Worm (Caenorhabditis elegans): Measurements from ENCODE around the gene ncx-6.

ce11 chrIII:9694474-9694873, 19.3 kb downstream of the ncx-6 start, which contains the start of gene set-3:
- TF ChIP-seq nhr-237 (tag; optimal IDR thresholded peaks at IDR 0.05) (no peak), madf-5 (GFP tag; IDR thresholded peaks at IDR 0.05) (no peak), R02D3.7 (tag; optimal IDR thresholded peaks at IDR 0.05) (no peak), set-16 (GFP tag; IDR thresholded peaks at IDR 0.05) (no peak), F49E8.2 (tag; optimal IDR thresholded peaks at IDR 0.05; ENCODE audit: borderline replicate concordance) (no peak), ZK337.2 (GFP tag; IDR thresholded peaks at IDR 0.05) (no peak), egl-27 (tag; optimal IDR thresholded peaks at IDR 0.05) (no peak), mxl-3 (GFP tag; optimal IDR thresholded peaks at IDR 0.05) (no peak), lin-29 (GFP tag; IDR thresholded peaks at IDR 0.05) (no peak), unc-62 (GFP tag; optimal IDR thresholded peaks at IDR 0.05 in 1 of 2) (no peak), unc-62 (tag; optimal IDR thresholded peaks at IDR 0.05) (no peak)

Measured in whole organism, L4 larva.